Worm (Caenorhabditis elegans): ENCODE measurements around the gene F27E5.9.

ce11 chrII:10131760-10132159, 3.0 kb upstream of the F27E5.9 start, which contains the start of gene F27E5.5:
- no peak for TF ChIP-seq W03F9.2 (tag; optimal IDR thresholded peaks at IDR 0.05)
- no peak for TF ChIP-seq him-1 (tag; optimal IDR thresholded peaks at IDR 0.05)
- no peak for TF ChIP-seq dao-5 (tag; optimal IDR thresholded peaks at IDR 0.05)
